Worm (Caenorhabditis elegans) whole organism, late embryonic: ENCODE data around the gene zfp-3.

ENCODE experiments used
- C38D4.7 ChIP-seq: fragments of 200-800 bp; sonication (Bioruptor generic); optimal IDR thresholded peaks from 2 replicates; lab custom pipeline; 2018; ENCODE audit warnings: mild to moderate bottlenecking, missing genetic modification characterization, moderate library complexity, missing compliant biosample characterization
- T23F11.4 ChIP-seq: fragments of 200-800 bp; sonication (Bioruptor generic); optimal IDR thresholded peaks from 2 replicates; lab custom pipeline; 2018; ENCODE audit warnings: mild to moderate bottlenecking, missing genetic modification characterization, missing compliant biosample characterization
- Y22D7AL.16 ChIP-seq: sonication (generic microtip); optimal IDR thresholded peaks from 2 replicates; lab custom pipeline; 2016; ENCODE audit warnings: missing genetic modification characterization, missing compliant biosample characterization
- ama-1 ChIP-seq: fragments of 150-350 bp; optimal IDR thresholded peaks from 2 replicates; lab custom pipeline; 2014
- ceh-14 ChIP-seq: sonication (generic microtip); optimal IDR thresholded peaks from 2 replicates; lab custom pipeline; 2016; ENCODE audit warnings: missing genotype, missing genetic modification characterization, missing compliant biosample characterization
- ceh-18 ChIP-seq: sonication (generic microtip); optimal IDR thresholded peaks from 2 replicates; lab custom pipeline; 2016; ENCODE audit warnings: missing genetic modification characterization, missing compliant biosample characterization
- ceh-22 ChIP-seq: sonication (generic microtip); optimal IDR thresholded peaks from 2 replicates; lab custom pipeline; 2017; ENCODE audit warnings: missing biosample characterization, missing genetic modification characterization
- ceh-24 ChIP-seq: sonication (generic microtip); optimal IDR thresholded peaks from 2 replicates; lab custom pipeline; 2016; ENCODE audit warnings: mild to moderate bottlenecking, missing genetic modification characterization, missing compliant biosample characterization
- ceh-30 ChIP-seq: fragments of 150-350 bp; optimal IDR thresholded peaks from 2 replicates; lab custom pipeline; 2014; ENCODE audit warnings: missing biosample characterization, missing genetic modification characterization
- ceh-31 ChIP-seq: sonication (generic microtip); optimal IDR thresholded peaks from 2 replicates; lab custom pipeline; 2016; ENCODE audit warnings: missing genetic modification characterization, missing compliant biosample characterization
- ceh-45 ChIP-seq: fragments of 200-800 bp; sonication (Bioruptor generic); IDR thresholded peaks from 2 replicates; pipeline ENCODE4 v1.3.6; 2022; ENCODE audit warnings: missing genetic modification reagents, missing genetic modification characterization, missing compliant biosample characterization
- ceh-48 ChIP-seq: sonication (generic microtip); optimal IDR thresholded peaks from 2 replicates; lab custom pipeline; 2016; ENCODE audit warnings: missing genetic modification characterization, inconsistent platforms, missing compliant biosample characterization
- ceh-6 ChIP-seq: fragments of 200-800 bp; sonication (Bioruptor generic); optimal IDR thresholded peaks from 2 replicates; lab custom pipeline; 2018; ENCODE audit warnings: mild to moderate bottlenecking, missing genetic modification characterization, missing compliant biosample characterization
- ceh-9 ChIP-seq: sonication (generic microtip); optimal IDR thresholded peaks from 2 replicates; lab custom pipeline; 2016; ENCODE audit warnings: mild to moderate bottlenecking, missing genetic modification characterization, inconsistent platforms, missing compliant biosample characterization
- dmd-4 ChIP-seq: sonication (generic microtip); optimal IDR thresholded peaks from 2 replicates; lab custom pipeline; 2016; ENCODE audit warnings: borderline replicate concordance, missing genetic modification characterization, missing compliant biosample characterization
- dve-1 ChIP-seq: sonication (generic microtip); optimal IDR thresholded peaks from 2 replicates; lab custom pipeline; 2017; ENCODE audit warnings: antibody characterized with exemption, mild to moderate bottlenecking, missing genetic modification characterization, missing compliant biosample characterization
- ets-4 ChIP-seq: sonication (generic microtip); optimal IDR thresholded peaks from 2 replicates; lab custom pipeline; 2016; ENCODE audit warnings: missing genetic modification characterization, missing compliant biosample characterization
- fkh-6 ChIP-seq: sonication (generic microtip); optimal IDR thresholded peaks from 2 replicates; lab custom pipeline; 2016; ENCODE audit warnings: missing genetic modification characterization, missing compliant biosample characterization
- gmeb-2 ChIP-seq: sonication (generic microtip); optimal IDR thresholded peaks from 2 replicates; lab custom pipeline; 2016; ENCODE audit warnings: missing genetic modification characterization, inconsistent platforms, missing compliant biosample characterization
- hlh-15 ChIP-seq: sonication (generic microtip); optimal IDR thresholded peaks from 2 replicates; lab custom pipeline; 2016; ENCODE audit warnings: missing genetic modification characterization, missing compliant biosample characterization
- hlh-6 ChIP-seq: sonication (generic microtip); optimal IDR thresholded peaks from 2 replicates; lab custom pipeline; 2016; ENCODE audit warnings: missing genotype, missing genetic modification characterization, missing compliant biosample characterization
- lim-6 ChIP-seq: sonication (generic microtip); optimal IDR thresholded peaks from 2 replicates; lab custom pipeline; 2016; ENCODE audit warnings: missing genetic modification characterization, missing compliant biosample characterization
- mec-3 ChIP-seq: sonication (generic microtip); optimal IDR thresholded peaks from 2 replicates; lab custom pipeline; 2016; ENCODE audit warnings: borderline replicate concordance, missing genetic modification characterization, missing compliant biosample characterization
- nhr-11 ChIP-seq: fragments of 150-350 bp; optimal IDR thresholded peaks from 2 replicates; lab custom pipeline; 2014; ENCODE audit warnings: missing biosample characterization, missing genetic modification characterization
- npax-4 ChIP-seq: sonication (generic microtip); optimal IDR thresholded peaks from 2 replicates; lab custom pipeline; 2016; ENCODE audit warnings: missing genetic modification characterization, missing compliant biosample characterization
- pag-3 ChIP-seq: sonication (generic microtip); optimal IDR thresholded peaks from 2 replicates; lab custom pipeline; 2016; ENCODE audit warnings: missing compliant biosample characterization, missing genetic modification characterization, borderline replicate concordance
- pat-9 ChIP-seq: fragments of 200-800 bp; sonication (Bioruptor generic); optimal IDR thresholded peaks from 2 replicates; lab custom pipeline; 2018; ENCODE audit warnings: mild to moderate bottlenecking, missing genetic modification characterization, moderate library complexity, missing compliant biosample characterization
- pax-1 ChIP-seq: fragments of 150-350 bp; optimal IDR thresholded peaks from 2 replicates; lab custom pipeline; 2014; ENCODE audit warnings: missing biosample characterization, missing genetic modification characterization
- pqm-1 ChIP-seq: sonication (generic microtip); optimal IDR thresholded peaks from 2 replicates; lab custom pipeline; 2016; ENCODE audit warnings: missing genetic modification characterization, missing compliant biosample characterization
- tbx-7 ChIP-seq: sonication (generic microtip); optimal IDR thresholded peaks from 2 replicates; lab custom pipeline; 2016; ENCODE audit warnings: missing genotype, missing genetic modification characterization, missing compliant biosample characterization
- unc-3 ChIP-seq, 2 experiments: fragments of 200-800 bp in 1 of 2; sonication (Bioruptor generic) in 1 of 2; sonication (generic microtip) in 1 of 2; conservative IDR thresholded peaks in 1 of 2; optimal IDR thresholded peaks in 1 of 2; 2 replicates each; pipeline versions ENCODE4 v1.3.6 to Lab custom; 2016 to 2022; ENCODE audit warnings: missing compliant biosample characterization in 2 of 2, missing genetic modification characterization in 2 of 2, missing genetic modification reagents in 1 of 2
- unc-42 ChIP-seq: sonication (generic microtip); optimal IDR thresholded peaks from 2 replicates; lab custom pipeline; 2016; ENCODE audit warnings: missing genotype, missing genetic modification characterization, missing compliant biosample characterization
- unc-55 ChIP-seq: sonication (generic microtip); optimal IDR thresholded peaks from 2 replicates; lab custom pipeline; 2017; ENCODE audit warnings: missing biosample characterization, missing genetic modification reagents, missing genetic modification characterization
- unc-86 ChIP-seq: sonication (generic microtip); optimal IDR thresholded peaks from 2 replicates; lab custom pipeline; 2016; ENCODE audit warnings: missing genetic modification characterization, missing compliant biosample characterization

The zfp-3 gene

DNA sequence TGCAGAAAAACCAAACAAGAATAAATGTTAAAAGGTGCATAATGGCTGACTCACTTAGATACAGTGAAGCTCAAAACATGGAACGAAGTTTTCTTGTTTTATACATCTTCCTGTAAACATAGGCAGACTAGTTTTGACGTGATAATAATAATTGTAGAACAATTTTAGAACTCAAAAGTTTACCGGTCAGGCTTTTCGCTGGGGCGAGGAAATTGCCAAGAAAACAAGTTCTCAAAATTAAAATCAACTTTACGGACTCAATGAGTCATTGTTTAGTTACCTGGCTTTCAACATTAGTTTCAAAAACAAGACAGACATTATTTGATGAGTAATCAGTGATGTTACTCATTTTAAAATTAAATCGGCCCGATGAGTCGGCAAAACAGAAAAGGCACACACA lies 26.4 kb upstream of the zfp-3 start, which contains the start of gene D1005.5:
TSS of gene D1005.5 (minus strand) at position 101 of the 400 bp plus-strand sequence.
- TF ChIP-seq pax-1 (tag; lab: Kevin White, UChicago) (no peak), ceh-22 (tag; lab: Kevin White, UChicago) (no peak), Y22D7AL.16 (tag; lab: Kevin White, UChicago) (no peak), hlh-6 (tag; lab: Kevin White, UChicago) (no peak), pat-9 (no peak), ceh-45 (GFP tag; lab: Robert Waterston, UW) (no peak), unc-3 (GFP tag; conservative IDR thresholded peaks at IDR 0.05; lab: Robert Waterston, UW) (no peak), unc-3 (tag; optimal IDR thresholded peaks at IDR 0.05; lab: Kevin White, UChicago) (no peak), pqm-1 (tag; lab: Kevin White, UChicago) (no peak), ceh-18 (tag; lab: Kevin White, UChicago) (no peak), unc-55 (GFP tag; lab: Kevin White, UChicago) (no peak), ceh-48 (tag; lab: Kevin White, UChicago) (no peak), npax-4 (tag; lab: Kevin White, UChicago) (no peak), hlh-15 (tag; lab: Kevin White, UChicago) (no peak), T23F11.4 (GFP tag; lab: Kevin White, UChicago) (no peak), unc-42 (tag; lab: Kevin White, UChicago) (no peak), pag-3 (no peak), C38D4.7 (no peak), ceh-31 (tag; lab: Kevin White, UChicago) (no peak)
- TF ChIP-seq, all 69 proteins: peak for 0

DNA sequence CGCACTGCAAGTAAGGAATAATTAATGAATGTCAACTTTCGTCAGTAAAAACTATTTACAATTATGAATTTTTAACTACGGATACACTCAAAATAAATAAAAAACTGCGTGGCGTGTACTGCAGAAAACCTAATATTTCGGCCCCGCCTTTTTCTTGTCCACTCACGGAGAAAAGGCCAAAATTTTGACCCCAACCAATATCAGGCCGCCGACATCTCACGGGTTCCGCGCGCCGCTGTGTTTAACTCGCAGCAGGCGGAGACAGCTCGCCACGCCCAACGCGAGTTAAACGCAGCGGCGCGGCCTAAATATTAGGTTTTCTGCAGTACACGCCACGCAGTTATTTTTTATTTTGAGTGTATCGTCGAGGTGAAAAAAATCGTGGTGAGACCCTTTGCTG lies 24.8 kb upstream of the zfp-3 start:
- no peak for TF ChIP-seq pat-9
- TF ChIP-seq gmeb-2, result no peak
- no peak for TF ChIP-seq fkh-6 (tag; lab: Kevin White, UChicago)

DNA sequence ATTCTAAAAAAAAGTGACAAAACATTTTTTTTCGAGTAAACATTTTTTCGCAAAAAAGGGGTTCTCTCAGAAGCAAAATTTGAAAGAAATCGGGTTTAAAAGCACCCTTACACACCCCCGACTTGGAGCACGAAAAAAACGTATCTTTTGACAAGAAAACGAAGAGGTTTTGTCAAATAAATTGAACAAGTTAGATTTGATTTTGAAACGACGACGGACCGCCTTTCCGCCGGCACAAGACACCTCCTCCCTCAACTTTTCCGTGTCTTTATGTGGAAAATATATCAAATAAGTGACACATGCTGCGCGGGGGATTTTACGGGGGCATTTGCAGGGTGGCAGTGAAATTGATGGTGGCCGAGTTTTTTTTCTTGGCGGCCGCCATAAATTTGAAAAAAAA lies 21.6 kb upstream of the zfp-3 start:
- TF ChIP-seq ceh-14 (tag; lab: Kevin White, UChicago) (no peak), ama-1 (no peak), tbx-7 (tag; lab: Kevin White, UChicago) (no peak), nhr-11 (tag; lab: Kevin White, UChicago) (no peak), unc-42 (tag; lab: Kevin White, UChicago) (peak; percentile 62), hlh-15 (tag; lab: Kevin White, UChicago) (no peak)
- TF ChIP-seq, all 69 proteins: peak for 1

DNA sequence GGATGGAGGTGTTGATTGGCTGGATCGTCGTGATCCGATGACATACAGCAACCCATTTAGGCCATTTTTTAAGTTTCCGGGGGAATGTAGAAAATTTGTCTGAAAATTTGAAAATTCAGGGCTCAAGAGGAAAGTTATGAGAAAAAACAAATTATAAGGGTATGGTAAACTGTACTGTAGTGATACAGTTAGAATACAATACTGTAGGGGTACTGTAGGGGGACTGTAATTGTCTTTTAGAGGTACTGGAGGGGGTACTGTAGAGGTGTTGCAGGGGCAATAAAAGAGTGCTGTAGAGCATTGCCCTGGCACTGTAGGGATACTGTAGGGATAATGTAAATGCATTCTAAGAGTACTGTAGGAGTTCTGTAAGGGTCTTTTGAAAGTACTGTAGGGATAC lies 18.3 kb upstream of the zfp-3 start, which contains the start of gene D1005.6:
TSS of gene D1005.6 (minus strand) at position 101 of the 400 bp plus-strand sequence.
- TF ChIP-seq ceh-18 (tag; lab: Kevin White, UChicago) (no peak), ceh-30 (tag; lab: Kevin White, UChicago) (no peak), ceh-24 (no peak), ceh-45 (GFP tag; lab: Robert Waterston, UW) (no peak), mec-3 (tag; lab: Kevin White, UChicago) (no peak), dve-1 (tag; lab: Kevin White, UChicago) (no peak), ceh-9 (tag; lab: Kevin White, UChicago) (no peak), ets-4 (tag; lab: Kevin White, UChicago) (no peak), gmeb-2 (no peak), dmd-4 (no peak), hlh-6 (tag; lab: Kevin White, UChicago) (no peak), unc-86 (tag; lab: Kevin White, UChicago) (no peak)

DNA sequence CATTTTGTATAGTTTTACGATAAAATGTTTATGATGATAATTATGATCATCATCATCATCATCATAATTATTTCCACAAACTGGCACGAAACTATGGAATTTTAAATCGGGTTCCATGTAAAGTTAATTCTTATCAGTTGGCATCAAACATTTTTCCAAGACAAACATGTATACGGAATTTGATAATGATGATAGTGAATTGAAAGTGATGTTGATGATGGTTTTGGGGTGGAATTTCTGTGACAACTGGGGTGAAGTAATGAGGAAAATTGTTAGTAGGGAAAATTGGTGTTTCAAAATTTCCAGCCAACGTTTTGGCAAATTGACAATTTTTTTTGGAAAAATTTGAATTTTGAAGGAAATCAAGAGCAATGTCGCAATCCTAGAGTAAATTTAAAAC lies 13.3 kb upstream of the zfp-3 start:
- no peak for TF ChIP-seq lim-6 (tag; lab: Kevin White, UChicago)
- TF ChIP-seq ceh-6 (GFP tag; lab: Kevin White, UChicago), result no peak
- no peak for TF ChIP-seq ceh-24
- TF ChIP-seq T23F11.4 (GFP tag; lab: Kevin White, UChicago), result no peak
- no peak for TF ChIP-seq ceh-18 (tag; lab: Kevin White, UChicago)
- TF ChIP-seq fkh-6 (tag; lab: Kevin White, UChicago), result no peak
